Fruit fly (Drosophila melanogaster) whole organism, wandering third instar larva: ENCODE results near the gene D12.

Experiments
- Abd-B ChIP-seq: fragments of >200 bp; optimal IDR thresholded peaks from 2 replicates; lab custom pipeline; 2017; ENCODE audit warnings: missing biosample characterization, missing genetic modification characterization
- CG32264 ChIP-seq: fragments of 200-800 bp; sonication (Bioruptor generic); optimal IDR thresholded peaks from 2 replicates; lab custom pipeline; 2016; ENCODE audit warnings: missing biosample characterization, missing genetic modification characterization
- CG9705 ChIP-seq: fragments of 200-800 bp; sonication (Bioruptor generic); optimal IDR thresholded peaks from 2 replicates; lab custom pipeline; 2018; ENCODE audit warnings: missing biosample characterization, mild to moderate bottlenecking, missing genetic modification characterization
- CrebA ChIP-seq: fragments of 200-800 bp; sonication (Bioruptor generic); optimal IDR thresholded peaks from 2 replicates; lab custom pipeline; 2016; ENCODE audit warnings: missing biosample characterization, mild to moderate bottlenecking, missing genetic modification characterization, borderline replicate concordance
- Dfd ChIP-seq: fragments of >200 bp; optimal IDR thresholded peaks from 2 replicates; lab custom pipeline; 2017; ENCODE audit warnings: missing biosample characterization, missing genetic modification characterization
- Dif ChIP-seq: fragments of 200-275, 200-300 bp; sonication (Bioruptor generic); optimal IDR thresholded peaks from 2 replicates; lab custom pipeline; 2018; ENCODE audit warnings: missing biosample characterization, missing genetic modification characterization; ENCODE audit not compliant: partially characterized antibody
- GATAd ChIP-seq: sonication (Bioruptor generic); optimal IDR thresholded peaks from 2 replicates; lab custom pipeline; 2016; ENCODE audit warnings: missing biosample characterization, missing genetic modification characterization
- HLH106 ChIP-seq: fragments of 200-800 bp; optimal IDR thresholded peaks from 3 replicates; lab custom pipeline; 2019; ENCODE audit warnings: missing biosample characterization, mild to moderate bottlenecking, missing genetic modification characterization, moderate library complexity
- Hnf4 ChIP-seq: fragments of 200-800 bp; sonication (Bioruptor generic); optimal IDR thresholded peaks from 2 replicates; lab custom pipeline; 2016; ENCODE audit warnings: missing biosample characterization, mild to moderate bottlenecking, missing genetic modification characterization
- Hr78 ChIP-seq: fragments of >200 bp; optimal IDR thresholded peaks from 2 replicates; lab custom pipeline; 2017; ENCODE audit warnings: missing biosample characterization, missing genetic modification characterization
- Hr83 ChIP-seq: fragments of 200-300 bp; sonication (Bioruptor generic); optimal IDR thresholded peaks from 2 replicates; lab custom pipeline; 2016; ENCODE audit warnings: missing biosample characterization, mild to moderate bottlenecking, missing genetic modification characterization, moderate library complexity; ENCODE audit not compliant: poor library complexity, severe bottlenecking
- Jra ChIP-seq: sonication (Bioruptor generic); optimal IDR thresholded peaks from 2 replicates; lab custom pipeline; 2016; ENCODE audit warnings: missing biosample characterization, missing genetic modification characterization
- Mio ChIP-seq: sonication (Bioruptor generic); optimal IDR thresholded peaks from 2 replicates; lab custom pipeline; 2016; ENCODE audit warnings: missing biosample characterization, missing genetic modification characterization
- Myc ChIP-seq: fragments of >200 bp; optimal IDR thresholded peaks from 2 replicates; lab custom pipeline; 2017
- N ChIP-seq: fragments of >200 bp; optimal IDR thresholded peaks from 2 replicates; lab custom pipeline; 2018; ENCODE audit warnings: missing biosample characterization, missing external identifiers, missing genetic modification characterization
- OdsH ChIP-seq: fragments of 200-800 bp; sonication (Bioruptor generic); optimal IDR thresholded peaks from 2 replicates; lab custom pipeline; 2016; ENCODE audit warnings: missing biosample characterization, mild to moderate bottlenecking, missing genetic modification characterization
- Rel ChIP-seq, 2 experiments: fragments of 200-800 bp; sonication (Bioruptor generic) in 1 of 2; optimal IDR thresholded peaks; 2 replicates in 1 of 2; 3 replicates in 1 of 2; lab custom pipeline; 2016 to 2019; ENCODE audit warnings: mild to moderate bottlenecking in 2 of 2, missing biosample characterization in 2 of 2, missing genetic modification characterization in 2 of 2, moderate library complexity in 1 of 2
- Sp1 ChIP-seq: fragments of 200-800 bp; sonication (Bioruptor generic); optimal IDR thresholded peaks from 3 replicates; lab custom pipeline; 2019; ENCODE audit warnings: missing biosample characterization, mild to moderate bottlenecking, missing genetic modification characterization, moderate library complexity
- Vsx2 ChIP-seq: fragments of 200-300, 225-300 bp; sonication (Bioruptor generic); optimal IDR thresholded peaks from 2 replicates; lab custom pipeline; 2018; ENCODE audit warnings: missing biosample characterization, missing genetic modification characterization; ENCODE audit not compliant: partially characterized antibody
- br ChIP-seq: fragments of 200-800 bp; sonication (Bioruptor generic); optimal IDR thresholded peaks from 2 replicates; lab custom pipeline; 2016; ENCODE audit warnings: missing biosample characterization, missing genetic modification characterization
- brk ChIP-seq: fragments of 200-800 bp; sonication (Bioruptor generic); optimal IDR thresholded peaks from 2 replicates; lab custom pipeline; 2016; ENCODE audit warnings: missing biosample characterization, mild to moderate bottlenecking, missing genetic modification characterization
- dl ChIP-seq, 2 experiments: fragments of 175-275, 200-275 bp in 1 of 2; fragments of 200-275 bp in 1 of 2; sonication (Bioruptor generic); optimal IDR thresholded peaks; lab custom pipeline; 2018; ENCODE audit warnings: mild to moderate bottlenecking in 2 of 2, missing biosample characterization in 2 of 2, missing genetic modification characterization in 2 of 2, moderate library complexity in 2 of 2; ENCODE audit not compliant: partially characterized antibody in 2 of 2, insufficient read depth in 1 of 2
- dmrt93B ChIP-seq: fragments of 200-800 bp; sonication (Bioruptor generic); optimal IDR thresholded peaks from 2 replicates; lab custom pipeline; 2018; ENCODE audit warnings: missing biosample characterization, mild to moderate bottlenecking, missing genetic modification characterization
- dsf ChIP-seq: sonication (Bioruptor generic); optimal IDR thresholded peaks from 2 replicates; lab custom pipeline; 2016; ENCODE audit warnings: missing biosample characterization, missing genetic modification characterization, borderline replicate concordance
- ey ChIP-seq: fragments of 200-800 bp; sonication (Bioruptor generic); optimal IDR thresholded peaks from 2 replicates; lab custom pipeline; 2016; ENCODE audit warnings: missing biosample characterization, missing genetic modification characterization
- foxo ChIP-seq, 2 experiments: fragments of 200-800 bp; sonication (Bioruptor generic); optimal IDR thresholded peaks; 2 replicates in 1 of 2; 3 replicates in 1 of 2; lab custom pipeline; 2016 to 2017; ENCODE audit warnings: missing biosample characterization in 2 of 2, missing genetic modification characterization in 2 of 2
- fru ChIP-seq: fragments of 200-800 bp; sonication (Bioruptor generic); optimal IDR thresholded peaks from 3 replicates; lab custom pipeline; 2016; ENCODE audit warnings: missing biosample characterization, mild to moderate bottlenecking, missing genetic modification characterization
- h ChIP-seq: fragments of 200-800 bp; sonication (Bioruptor generic); optimal IDR thresholded peaks from 3 replicates; lab custom pipeline; 2016; ENCODE audit warnings: missing biosample characterization, mild to moderate bottlenecking, missing genetic modification characterization
- jim ChIP-seq: fragments of 175-275, 200-325 bp; sonication (Bioruptor generic); optimal IDR thresholded peaks from 2 replicates; lab custom pipeline; 2016; ENCODE audit warnings: missing biosample characterization, mild to moderate bottlenecking, missing genetic modification characterization
- lola ChIP-seq: fragments of >200 bp; optimal IDR thresholded peaks from 2 replicates; lab custom pipeline; 2017; ENCODE audit warnings: missing biosample characterization, missing genetic modification characterization
- pan ChIP-seq: fragments of >200 bp; optimal IDR thresholded peaks from 2 replicates; lab custom pipeline; 2017
- psq ChIP-seq: fragments of 200-800 bp; sonication (Bioruptor generic); optimal IDR thresholded peaks from 3 replicates; lab custom pipeline; 2017; ENCODE audit warnings: missing biosample characterization, mild to moderate bottlenecking, missing genetic modification characterization, moderate library complexity
- rgr ChIP-seq: fragments of 200-800 bp; sonication (Bioruptor generic); optimal IDR thresholded peaks from 3 replicates; lab custom pipeline; 2016; ENCODE audit warnings: missing biosample characterization, mild to moderate bottlenecking, missing genetic modification characterization
- sage ChIP-seq: fragments of 200-800 bp; sonication (Bioruptor generic); optimal IDR thresholded peaks from 2 replicates; lab custom pipeline; 2016; ENCODE audit warnings: missing biosample characterization, mild to moderate bottlenecking, missing genetic modification characterization
- sv ChIP-seq: fragments of 200-800 bp; sonication (Bioruptor generic); optimal IDR thresholded peaks from 3 replicates; lab custom pipeline; 2016; ENCODE audit warnings: missing biosample characterization, missing genetic modification characterization
- tai ChIP-seq: sonication (Bioruptor generic); optimal IDR thresholded peaks from 2 replicates; lab custom pipeline; 2016; ENCODE audit warnings: missing biosample characterization, missing genetic modification characterization
- usp ChIP-seq: fragments of >200 bp; optimal IDR thresholded peaks from 2 replicates; lab custom pipeline; 2017; ENCODE audit warnings: missing biosample characterization, missing genetic modification characterization
- woc ChIP-seq: sonication (Bioruptor generic); optimal IDR thresholded peaks from 2 replicates; lab custom pipeline; 2016; ENCODE audit warnings: missing biosample characterization, mild to moderate bottlenecking, missing genetic modification characterization

The D12 gene

DNA sequence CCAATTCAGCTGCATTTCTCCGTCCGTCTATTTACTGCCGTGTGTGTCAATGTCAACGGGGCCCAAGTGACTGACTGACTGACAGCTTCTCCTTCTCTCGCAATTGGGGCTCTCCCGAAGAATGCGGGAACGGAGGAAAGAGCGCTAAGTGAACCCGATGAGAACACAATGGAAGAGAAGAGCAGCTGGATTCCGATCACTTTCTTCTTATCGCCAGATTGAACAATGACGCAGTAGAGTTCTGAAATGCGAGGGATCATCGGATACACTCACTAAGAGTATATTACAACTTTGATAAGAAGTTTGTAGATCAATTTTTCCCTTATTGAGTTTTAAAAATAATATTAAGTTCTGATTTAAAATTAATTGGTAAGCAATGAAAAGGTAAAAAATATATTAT lies 25.6 kb downstream of the D12 start, which contains the start of gene Naglu (continued):
- TF ChIP-seq ey: peak; percentile 24
- TF ChIP-seq, all 38 proteins: peak for 7

DNA sequence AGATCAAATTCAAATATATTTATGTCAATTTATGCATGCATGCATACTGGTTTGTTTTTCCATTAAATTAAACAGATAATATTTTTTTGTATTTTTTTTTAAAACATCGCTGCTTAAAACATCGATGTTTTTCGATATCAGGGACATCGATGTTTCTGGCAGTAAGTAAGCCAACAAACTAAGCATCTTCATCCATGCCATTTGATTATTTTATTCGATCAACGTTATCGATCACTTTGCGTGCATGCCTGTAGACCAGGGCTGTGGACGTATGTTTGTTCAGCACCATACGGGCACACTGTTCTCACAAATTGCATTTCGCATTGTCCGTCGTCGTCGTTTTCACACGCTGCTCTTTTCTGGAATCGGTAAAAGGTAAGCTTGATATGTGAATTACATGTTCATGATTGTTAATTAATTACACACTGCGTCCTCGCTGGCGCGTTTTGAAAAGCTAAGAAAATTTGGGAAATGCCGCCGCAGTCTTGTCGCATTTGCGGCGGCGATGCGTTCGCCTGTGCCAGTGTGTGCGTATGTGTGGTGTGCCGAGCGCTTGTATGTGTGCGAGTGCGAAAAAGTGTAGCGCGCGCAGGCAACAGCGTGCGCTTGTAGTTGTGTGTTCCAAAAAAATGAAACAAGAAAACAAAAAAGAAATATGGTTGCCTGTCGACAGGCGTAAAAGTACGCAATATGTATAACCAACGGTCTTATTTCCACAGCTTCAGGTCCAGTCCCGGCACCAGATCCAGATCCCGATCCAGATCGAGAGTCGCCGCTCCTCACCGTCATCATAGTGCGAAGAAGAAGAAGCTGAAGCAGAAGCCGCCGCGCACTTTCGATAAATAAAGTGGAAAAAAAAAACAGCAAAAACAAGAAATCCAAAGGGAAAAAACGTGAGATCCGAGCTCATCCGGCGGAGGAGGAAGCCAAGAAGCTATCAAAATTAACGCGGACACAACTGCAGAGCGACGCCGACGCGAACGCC lies 33.6 kb downstream of the D12 start, which contains the start of gene emb:
Gene emb (plus strand): TSS at position 288 of the 985 bp plus-strand sequence.
- no peak for TF ChIP-seq CG32264
- peak; percentile 40 for TF ChIP-seq Jra (GFP tag; lab: Kevin White, UChicago)
- peak; percentile 80 for TF ChIP-seq Hr83 (GFP tag; lab: Kevin White, UChicago)
- TF ChIP-seq Rel (GFP tag; optimal IDR thresholded peaks at IDR 0.05; lab: Kevin White, UChicago): no peak
- peak; percentile 49 for TF ChIP-seq Rel (tag; optimal IDR thresholded peaks at IDR 0.05; lab: Kevin White, UChicago)
- no peak for TF ChIP-seq br (GFP tag; lab: Kevin White, UChicago)
- TF ChIP-seq psq (GFP tag; lab: Kevin White, UChicago): peak; percentile 45
- TF ChIP-seq Vsx2 (GFP tag; lab: Kevin White, UChicago): no peak
- TF ChIP-seq lola (GFP tag; lab: Kevin White, UChicago): no peak
- no peak for TF ChIP-seq CrebA (GFP tag; lab: Kevin White, UChicago)
- TF ChIP-seq sage (GFP tag; lab: Kevin White, UChicago): no peak
- TF ChIP-seq sv (GFP tag; lab: Kevin White, UChicago): peak; percentile 7
- TF ChIP-seq Myc: no peak
- no peak for TF ChIP-seq Hnf4 (GFP tag; lab: Kevin White, UChicago)
- peak; percentile 25 for TF ChIP-seq CG9705
- TF ChIP-seq Dif (GFP tag; lab: Kevin White, UChicago): no peak
- TF ChIP-seq jim (GFP tag; lab: Kevin White, UChicago): peak; percentile 46
- peak; percentile 75 for TF ChIP-seq N (GFP tag; lab: Kevin White, UChicago)
- no peak for TF ChIP-seq brk (GFP tag; lab: Kevin White, UChicago)
- no peak for TF ChIP-seq dmrt93B
- no peak for TF ChIP-seq usp (GFP tag; lab: Kevin White, UChicago)
- TF ChIP-seq woc: peak; percentile 54
- TF ChIP-seq Mio: no peak
- TF ChIP-seq Hr78: no peak
- peak; percentile 58 for TF ChIP-seq h (GFP tag; lab: Kevin White, UChicago)
- no peak for TF ChIP-seq dl (GFP tag; optimal IDR thresholded peaks at IDR 0.05; lab: Kevin White, UChicago; ENCODE audit: insufficient read depth in 1 of 2, partially characterized antibody in 2 of 2)
- TF ChIP-seq tai: no peak
- TF ChIP-seq Dfd (GFP tag; lab: Kevin White, UChicago): no peak
- peak; percentile 40 for TF ChIP-seq OdsH
- TF ChIP-seq foxo (GFP tag; optimal IDR thresholded peaks at IDR 0.05; lab: Kevin White, UChicago): peak in 1 of 2 experiments; percentile 60
- peak; percentile 11 for TF ChIP-seq HLH106
- peak; percentile 61 for TF ChIP-seq rgr (GFP tag; lab: Kevin White, UChicago)
- TF ChIP-seq fru (GFP tag; lab: Kevin White, UChicago): peak; percentile 69
- no peak for TF ChIP-seq GATAd (GFP tag; lab: Kevin White, UChicago)
- peak; percentile 6 for TF ChIP-seq dsf
- TF ChIP-seq Abd-B (GFP tag; lab: Kevin White, UChicago): no peak
- TF ChIP-seq ey: peak; percentile 20
- TF ChIP-seq Sp1 (GFP tag; lab: Kevin White, UChicago): peak; percentile 73
- TF ChIP-seq pan (lab: Kevin White, UChicago): no peak
